Worm (Caenorhabditis elegans) whole organism, dauer: ENCODE measurements around the gene skr-20.

Source experiments
- unc-62 ChIP-seq: sonication (generic microtip); optimal IDR thresholded peaks from 2 replicates; lab custom pipeline; 2017; ENCODE audit warnings: missing biosample characterization, missing genetic modification reagents, missing genetic modification characterization

The skr-20 gene

ce11 chrX:13237102-13237501 lies 13.8 kb upstream of the skr-20 start, which contains the start of gene K08H2.3:
Gene K08H2.3, plus strand, starts transcription at chrX:13237402.
- no peak for TF ChIP-seq unc-62 (GFP tag; lab: Kevin White, UChicago)

ce11 chrX:13234879-13235278 lies 11.5 kb upstream of the skr-20 start, which contains the start of gene K08H2.2:
Gene K08H2.2, minus strand, starts transcription at chrX:13234979.
- no peak for TF ChIP-seq unc-62 (GFP tag; lab: Kevin White, UChicago)

ce11 chrX:13232259-13232658 lies 8.9 kb upstream of the skr-20 start, which contains the start of gene bgnt-1.5:
Gene bgnt-1.5, minus strand, starts transcription at chrX:13232359.
- TF ChIP-seq unc-62 (GFP tag; lab: Kevin White, UChicago): no peak

DNA sequence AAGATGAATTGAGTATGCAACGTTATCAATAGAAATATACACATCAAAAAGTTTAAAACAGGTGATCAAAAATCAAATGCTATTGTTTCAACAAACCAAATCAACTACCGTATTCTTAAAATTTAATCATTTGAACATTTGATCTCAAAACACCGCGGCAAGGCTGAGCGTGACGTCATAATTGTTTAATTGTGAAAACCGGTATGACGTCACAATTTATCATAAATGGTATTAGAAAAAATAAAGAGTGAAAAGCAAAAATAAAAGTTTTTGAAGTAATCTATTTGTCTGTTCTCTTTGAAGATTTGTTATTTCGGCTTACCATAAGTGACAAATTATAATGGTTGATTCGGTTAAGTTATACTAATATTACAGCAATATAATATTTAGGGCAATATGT lies 4.4 kb upstream of the skr-20 start:
- no peak for TF ChIP-seq unc-62 (GFP tag; lab: Kevin White, UChicago)

- TF ChIP-seq unc-62 (GFP tag; lab: Kevin White, UChicago): no peak
These were observed 3.3 kb upstream of the skr-20 start, which contains the start of gene skr-21 for ce11 chrX:13226614-13227096. Gene skr-21, minus strand, starts transcription at chrX:13226664.

DNA sequence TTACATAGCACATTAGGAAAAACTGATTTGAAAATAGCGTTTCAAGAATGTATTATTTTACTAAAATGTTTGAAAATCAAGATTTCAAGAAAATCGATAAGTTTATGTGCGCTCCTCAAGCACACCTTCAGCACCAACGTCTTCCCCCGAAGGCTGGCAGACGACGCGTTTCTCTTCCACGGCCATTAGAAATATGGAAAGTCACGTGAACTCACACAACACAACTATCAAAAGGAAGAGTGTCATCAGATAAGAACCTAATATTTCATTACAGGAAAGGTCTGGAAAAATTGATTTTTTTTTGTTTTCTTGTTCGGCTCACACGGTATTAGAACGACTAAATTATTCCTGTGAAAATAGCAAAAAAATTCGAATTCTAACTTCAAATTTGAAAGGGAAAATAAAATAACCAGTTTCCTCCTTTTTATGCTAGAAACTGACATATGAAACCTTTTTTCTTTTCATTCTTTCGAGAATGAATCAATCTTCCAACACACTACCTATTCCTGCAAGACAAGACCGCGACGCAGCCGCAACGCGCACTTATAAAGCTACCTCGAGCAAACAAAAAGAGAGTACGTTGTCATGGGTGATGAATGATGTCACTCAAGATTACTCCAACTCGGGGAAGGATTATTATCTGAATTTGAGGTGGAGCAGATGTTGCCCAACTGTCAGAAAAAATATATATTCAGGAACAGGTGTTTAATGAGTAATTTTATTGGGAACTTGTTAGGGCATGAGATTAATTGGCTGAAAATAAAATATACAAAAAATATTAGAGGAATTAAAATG lies 2.0 kb upstream of the skr-20 start:
- no peak for TF ChIP-seq unc-62 (GFP tag; lab: Kevin White, UChicago)

- no peak for TF ChIP-seq unc-62 (GFP tag; lab: Kevin White, UChicago)
These were observed 1.3 kb upstream of the skr-20 start, which contains the start of gene skr-19 for ce11 chrX:13224608-13225007. Gene skr-19, minus strand, starts transcription at chrX:13224708.

DNA sequence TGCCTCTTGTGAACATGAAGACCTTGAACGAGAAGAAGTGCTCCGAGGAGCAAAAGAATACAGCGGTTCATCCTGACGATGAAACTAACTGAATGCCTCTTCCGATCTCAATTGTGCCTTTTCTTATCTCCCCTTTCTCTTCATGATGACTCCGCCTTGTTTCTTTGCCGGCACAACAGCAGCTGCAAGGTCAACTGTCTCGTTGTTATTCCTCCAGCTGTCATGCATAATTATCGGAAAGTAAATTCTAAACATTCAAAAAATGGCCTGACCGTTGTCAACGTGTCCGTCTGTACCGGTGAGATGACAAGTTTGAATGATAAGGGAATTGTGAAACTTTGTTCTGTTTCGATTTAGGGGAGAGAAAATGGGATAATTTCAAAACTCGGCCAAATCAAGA lies 2.0 kb downstream of the skr-20 start, which contains the start of gene asp-4:
asp-4 (minus strand) TSS at position 106 of the 400 bp plus-strand sequence.
- TF ChIP-seq unc-62 (GFP tag; lab: Kevin White, UChicago): no peak

- TF ChIP-seq unc-62 (GFP tag; lab: Kevin White, UChicago): no peak
These were observed 2.7 kb downstream of the skr-20 start for ce11 chrX:13220609-13221008.

- TF ChIP-seq unc-62 (GFP tag; lab: Kevin White, UChicago): no peak
These were observed 5.4 kb downstream of the skr-20 start for ce11 chrX:13217940-13218339.

DNA sequence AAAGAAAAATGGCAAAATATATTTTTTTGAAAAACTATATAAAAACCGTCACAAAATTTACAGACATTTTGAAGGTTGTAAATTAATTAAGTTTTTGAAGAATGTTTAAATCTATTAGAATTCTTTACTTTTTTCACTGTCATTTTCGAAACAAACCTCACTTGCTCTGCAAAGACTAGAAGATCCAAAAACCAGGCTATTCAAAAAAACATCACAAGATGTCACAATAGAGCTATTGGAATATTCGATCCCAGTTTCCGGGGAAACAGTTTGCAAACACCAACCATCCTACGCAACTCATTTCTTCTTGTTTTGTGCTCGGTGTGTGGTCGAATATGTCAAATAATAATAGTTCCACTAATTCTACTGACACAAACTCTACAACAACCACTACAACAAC lies 6.5 kb downstream of the skr-20 start, which contains the start of gene R12H7.4:
R12H7.4 (plus strand) TSS at position 301 of the 400 bp plus-strand sequence.
- TF ChIP-seq unc-62 (GFP tag; lab: Kevin White, UChicago): no peak

DNA sequence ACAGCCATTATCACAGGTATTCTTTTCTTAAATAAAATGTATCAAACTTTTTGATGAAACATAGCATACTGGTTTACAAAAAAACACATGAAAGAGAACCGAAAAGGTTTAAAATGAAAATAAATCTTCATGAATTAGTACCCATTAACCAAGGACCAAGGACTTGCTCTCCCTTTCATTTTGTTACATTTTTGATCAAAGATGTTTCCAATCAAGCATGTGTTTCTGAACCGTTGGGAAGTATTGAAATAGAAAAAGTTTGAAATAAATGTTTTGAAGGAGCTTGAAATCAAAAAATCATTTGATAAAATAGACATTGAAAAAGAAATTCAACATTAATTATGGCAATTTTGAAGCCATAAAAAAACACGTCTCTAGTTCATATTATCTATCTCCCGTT lies 10.8 kb downstream of the skr-20 start:
- no peak for TF ChIP-seq unc-62 (GFP tag; lab: Kevin White, UChicago)

DNA sequence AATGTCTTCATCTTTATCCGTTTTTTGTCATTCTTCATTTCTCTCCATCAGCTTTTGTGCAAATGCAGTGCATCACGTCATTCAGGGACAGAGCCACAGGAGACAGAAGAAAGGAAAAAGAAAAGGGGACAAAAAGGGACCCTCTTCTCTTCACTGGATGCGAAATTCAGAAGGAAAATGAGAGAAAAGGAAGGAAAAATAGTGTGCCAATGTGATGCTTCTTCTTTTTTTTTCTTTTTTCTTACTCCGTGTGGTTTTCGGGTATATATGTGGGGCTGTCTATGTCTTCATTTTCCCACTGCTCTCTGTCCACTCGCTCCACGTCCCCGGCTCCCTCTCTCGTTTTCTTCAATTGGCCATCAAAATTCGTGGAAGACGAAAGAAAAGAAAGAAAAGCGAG lies 12.9 kb downstream of the skr-20 start:
- no peak for TF ChIP-seq unc-62 (GFP tag; lab: Kevin White, UChicago)

DNA sequence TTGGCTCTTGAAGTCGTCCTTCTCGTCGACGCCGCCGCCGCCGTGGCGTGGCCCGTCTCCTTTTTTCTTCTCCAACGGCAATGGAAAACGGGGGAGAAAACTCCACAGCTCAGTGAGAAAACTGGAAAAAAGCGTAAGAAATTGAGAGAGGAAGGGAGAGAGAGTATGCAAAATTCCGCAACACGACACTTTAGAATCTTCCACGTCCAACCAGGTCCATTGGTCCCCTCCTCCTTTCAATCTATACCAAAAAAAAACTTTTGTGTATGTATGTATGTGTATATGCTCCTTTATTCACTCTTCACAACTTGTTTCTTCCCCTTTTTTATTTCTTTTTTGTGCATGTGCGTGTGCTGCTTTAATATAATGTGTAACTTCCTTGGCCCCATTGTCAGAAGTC lies 14.3 kb downstream of the skr-20 start:
- TF ChIP-seq unc-62 (GFP tag; lab: Kevin White, UChicago): no peak

DNA sequence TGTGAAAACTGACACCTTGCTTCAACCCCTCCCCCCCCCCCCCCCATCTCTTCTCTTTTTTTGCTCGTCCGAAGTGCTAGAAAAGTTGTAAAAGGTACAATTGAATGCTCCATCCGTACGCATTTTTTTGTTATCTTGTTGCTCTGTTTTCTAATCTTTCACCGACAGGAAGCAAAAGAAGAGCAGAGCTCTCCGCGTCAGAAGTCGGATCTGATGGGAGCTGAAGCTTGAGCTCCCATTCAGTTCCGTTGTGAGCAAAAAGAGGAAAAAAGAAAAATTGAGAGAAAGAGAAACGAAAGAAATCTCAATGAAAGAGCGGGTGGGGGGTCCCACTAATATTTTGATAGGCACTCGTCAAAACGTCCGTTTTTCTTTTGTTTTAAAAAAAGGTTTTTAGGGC lies 16.4 kb downstream of the skr-20 start:
- no peak for TF ChIP-seq unc-62 (GFP tag; lab: Kevin White, UChicago)

ce11 chrX:13206011-13206410 lies 17.3 kb downstream of the skr-20 start:
- no peak for TF ChIP-seq unc-62 (GFP tag; lab: Kevin White, UChicago)

- no peak for TF ChIP-seq unc-62 (GFP tag; lab: Kevin White, UChicago)
These were observed 21.0 kb downstream of the skr-20 start for ce11 chrX:13202312-13202711.
